Fruit fly (Drosophila melanogaster) whole organism, wandering third instar larva: ENCODE results near the gene cm.

Experiments used
- Abd-B ChIP-seq: fragments of >200 bp; optimal IDR thresholded peaks from 2 replicates; lab custom pipeline; 2017; ENCODE audit warnings: missing biosample characterization, missing genetic modification characterization
- CG32264 ChIP-seq: fragments of 200-800 bp; sonication (Bioruptor generic); optimal IDR thresholded peaks from 2 replicates; lab custom pipeline; 2016; ENCODE audit warnings: missing biosample characterization, missing genetic modification characterization
- CG9705 ChIP-seq: fragments of 200-800 bp; sonication (Bioruptor generic); optimal IDR thresholded peaks from 2 replicates; lab custom pipeline; 2018; ENCODE audit warnings: missing biosample characterization, mild to moderate bottlenecking, missing genetic modification characterization
- CrebA ChIP-seq: fragments of 200-800 bp; sonication (Bioruptor generic); optimal IDR thresholded peaks from 2 replicates; lab custom pipeline; 2016; ENCODE audit warnings: missing biosample characterization, mild to moderate bottlenecking, missing genetic modification characterization, borderline replicate concordance
- Dfd ChIP-seq: fragments of >200 bp; optimal IDR thresholded peaks from 2 replicates; lab custom pipeline; 2017; ENCODE audit warnings: missing biosample characterization, missing genetic modification characterization
- Dif ChIP-seq: fragments of 200-275, 200-300 bp; sonication (Bioruptor generic); optimal IDR thresholded peaks from 2 replicates; lab custom pipeline; 2018; ENCODE audit warnings: missing biosample characterization, missing genetic modification characterization; ENCODE audit not compliant: partially characterized antibody
- GATAd ChIP-seq: sonication (Bioruptor generic); optimal IDR thresholded peaks from 2 replicates; lab custom pipeline; 2016; ENCODE audit warnings: missing biosample characterization, missing genetic modification characterization
- HLH106 ChIP-seq: fragments of 200-800 bp; optimal IDR thresholded peaks from 3 replicates; lab custom pipeline; 2019; ENCODE audit warnings: missing biosample characterization, mild to moderate bottlenecking, missing genetic modification characterization, moderate library complexity
- Hnf4 ChIP-seq: fragments of 200-800 bp; sonication (Bioruptor generic); optimal IDR thresholded peaks from 2 replicates; lab custom pipeline; 2016; ENCODE audit warnings: missing biosample characterization, mild to moderate bottlenecking, missing genetic modification characterization
- Hr78 ChIP-seq: fragments of >200 bp; optimal IDR thresholded peaks from 2 replicates; lab custom pipeline; 2017; ENCODE audit warnings: missing biosample characterization, missing genetic modification characterization
- Hr83 ChIP-seq: fragments of 200-300 bp; sonication (Bioruptor generic); optimal IDR thresholded peaks from 2 replicates; lab custom pipeline; 2016; ENCODE audit warnings: missing biosample characterization, mild to moderate bottlenecking, missing genetic modification characterization, moderate library complexity; ENCODE audit not compliant: poor library complexity, severe bottlenecking
- Jra ChIP-seq: sonication (Bioruptor generic); optimal IDR thresholded peaks from 2 replicates; lab custom pipeline; 2016; ENCODE audit warnings: missing biosample characterization, missing genetic modification characterization
- Mio ChIP-seq: sonication (Bioruptor generic); optimal IDR thresholded peaks from 2 replicates; lab custom pipeline; 2016; ENCODE audit warnings: missing biosample characterization, missing genetic modification characterization
- Myc ChIP-seq: fragments of >200 bp; optimal IDR thresholded peaks from 2 replicates; lab custom pipeline; 2017
- N ChIP-seq: fragments of >200 bp; optimal IDR thresholded peaks from 2 replicates; lab custom pipeline; 2018; ENCODE audit warnings: missing biosample characterization, missing external identifiers, missing genetic modification characterization
- OdsH ChIP-seq: fragments of 200-800 bp; sonication (Bioruptor generic); optimal IDR thresholded peaks from 2 replicates; lab custom pipeline; 2016; ENCODE audit warnings: missing biosample characterization, mild to moderate bottlenecking, missing genetic modification characterization
- Rel ChIP-seq, 2 experiments: fragments of 200-800 bp; sonication (Bioruptor generic) in 1 of 2; optimal IDR thresholded peaks; 2 replicates in 1 of 2; 3 replicates in 1 of 2; lab custom pipeline; 2016 to 2019; ENCODE audit warnings: mild to moderate bottlenecking in 2 of 2, missing biosample characterization in 2 of 2, missing genetic modification characterization in 2 of 2, moderate library complexity in 1 of 2
- Sp1 ChIP-seq: fragments of 200-800 bp; sonication (Bioruptor generic); optimal IDR thresholded peaks from 3 replicates; lab custom pipeline; 2019; ENCODE audit warnings: missing biosample characterization, mild to moderate bottlenecking, missing genetic modification characterization, moderate library complexity
- Vsx2 ChIP-seq: fragments of 200-300, 225-300 bp; sonication (Bioruptor generic); optimal IDR thresholded peaks from 2 replicates; lab custom pipeline; 2018; ENCODE audit warnings: missing biosample characterization, missing genetic modification characterization; ENCODE audit not compliant: partially characterized antibody
- br ChIP-seq: fragments of 200-800 bp; sonication (Bioruptor generic); optimal IDR thresholded peaks from 2 replicates; lab custom pipeline; 2016; ENCODE audit warnings: missing biosample characterization, missing genetic modification characterization
- brk ChIP-seq: fragments of 200-800 bp; sonication (Bioruptor generic); optimal IDR thresholded peaks from 2 replicates; lab custom pipeline; 2016; ENCODE audit warnings: missing biosample characterization, mild to moderate bottlenecking, missing genetic modification characterization
- dl ChIP-seq, 2 experiments: fragments of 175-275, 200-275 bp in 1 of 2; fragments of 200-275 bp in 1 of 2; sonication (Bioruptor generic); optimal IDR thresholded peaks; lab custom pipeline; 2018; ENCODE audit warnings: mild to moderate bottlenecking in 2 of 2, missing biosample characterization in 2 of 2, missing genetic modification characterization in 2 of 2, moderate library complexity in 2 of 2; ENCODE audit not compliant: partially characterized antibody in 2 of 2, insufficient read depth in 1 of 2
- dmrt93B ChIP-seq: fragments of 200-800 bp; sonication (Bioruptor generic); optimal IDR thresholded peaks from 2 replicates; lab custom pipeline; 2018; ENCODE audit warnings: missing biosample characterization, mild to moderate bottlenecking, missing genetic modification characterization
- dsf ChIP-seq: sonication (Bioruptor generic); optimal IDR thresholded peaks from 2 replicates; lab custom pipeline; 2016; ENCODE audit warnings: missing biosample characterization, missing genetic modification characterization, borderline replicate concordance
- ey ChIP-seq: fragments of 200-800 bp; sonication (Bioruptor generic); optimal IDR thresholded peaks from 2 replicates; lab custom pipeline; 2016; ENCODE audit warnings: missing biosample characterization, missing genetic modification characterization
- foxo ChIP-seq, 2 experiments: fragments of 200-800 bp; sonication (Bioruptor generic); optimal IDR thresholded peaks; 2 replicates in 1 of 2; 3 replicates in 1 of 2; lab custom pipeline; 2016 to 2017; ENCODE audit warnings: missing biosample characterization in 2 of 2, missing genetic modification characterization in 2 of 2
- fru ChIP-seq: fragments of 200-800 bp; sonication (Bioruptor generic); optimal IDR thresholded peaks from 3 replicates; lab custom pipeline; 2016; ENCODE audit warnings: missing biosample characterization, mild to moderate bottlenecking, missing genetic modification characterization
- h ChIP-seq: fragments of 200-800 bp; sonication (Bioruptor generic); optimal IDR thresholded peaks from 3 replicates; lab custom pipeline; 2016; ENCODE audit warnings: missing biosample characterization, mild to moderate bottlenecking, missing genetic modification characterization
- jim ChIP-seq: fragments of 175-275, 200-325 bp; sonication (Bioruptor generic); optimal IDR thresholded peaks from 2 replicates; lab custom pipeline; 2016; ENCODE audit warnings: missing biosample characterization, mild to moderate bottlenecking, missing genetic modification characterization
- lola ChIP-seq: fragments of >200 bp; optimal IDR thresholded peaks from 2 replicates; lab custom pipeline; 2017; ENCODE audit warnings: missing biosample characterization, missing genetic modification characterization
- pan ChIP-seq: fragments of >200 bp; optimal IDR thresholded peaks from 2 replicates; lab custom pipeline; 2017
- psq ChIP-seq: fragments of 200-800 bp; sonication (Bioruptor generic); optimal IDR thresholded peaks from 3 replicates; lab custom pipeline; 2017; ENCODE audit warnings: missing biosample characterization, mild to moderate bottlenecking, missing genetic modification characterization, moderate library complexity
- rgr ChIP-seq: fragments of 200-800 bp; sonication (Bioruptor generic); optimal IDR thresholded peaks from 3 replicates; lab custom pipeline; 2016; ENCODE audit warnings: missing biosample characterization, mild to moderate bottlenecking, missing genetic modification characterization
- sage ChIP-seq: fragments of 200-800 bp; sonication (Bioruptor generic); optimal IDR thresholded peaks from 2 replicates; lab custom pipeline; 2016; ENCODE audit warnings: missing biosample characterization, mild to moderate bottlenecking, missing genetic modification characterization
- sv ChIP-seq: fragments of 200-800 bp; sonication (Bioruptor generic); optimal IDR thresholded peaks from 3 replicates; lab custom pipeline; 2016; ENCODE audit warnings: missing biosample characterization, missing genetic modification characterization
- tai ChIP-seq: sonication (Bioruptor generic); optimal IDR thresholded peaks from 2 replicates; lab custom pipeline; 2016; ENCODE audit warnings: missing biosample characterization, missing genetic modification characterization
- usp ChIP-seq: fragments of >200 bp; optimal IDR thresholded peaks from 2 replicates; lab custom pipeline; 2017; ENCODE audit warnings: missing biosample characterization, missing genetic modification characterization
- woc ChIP-seq: sonication (Bioruptor generic); optimal IDR thresholded peaks from 2 replicates; lab custom pipeline; 2016; ENCODE audit warnings: missing biosample characterization, mild to moderate bottlenecking, missing genetic modification characterization

The cm gene

DNA sequence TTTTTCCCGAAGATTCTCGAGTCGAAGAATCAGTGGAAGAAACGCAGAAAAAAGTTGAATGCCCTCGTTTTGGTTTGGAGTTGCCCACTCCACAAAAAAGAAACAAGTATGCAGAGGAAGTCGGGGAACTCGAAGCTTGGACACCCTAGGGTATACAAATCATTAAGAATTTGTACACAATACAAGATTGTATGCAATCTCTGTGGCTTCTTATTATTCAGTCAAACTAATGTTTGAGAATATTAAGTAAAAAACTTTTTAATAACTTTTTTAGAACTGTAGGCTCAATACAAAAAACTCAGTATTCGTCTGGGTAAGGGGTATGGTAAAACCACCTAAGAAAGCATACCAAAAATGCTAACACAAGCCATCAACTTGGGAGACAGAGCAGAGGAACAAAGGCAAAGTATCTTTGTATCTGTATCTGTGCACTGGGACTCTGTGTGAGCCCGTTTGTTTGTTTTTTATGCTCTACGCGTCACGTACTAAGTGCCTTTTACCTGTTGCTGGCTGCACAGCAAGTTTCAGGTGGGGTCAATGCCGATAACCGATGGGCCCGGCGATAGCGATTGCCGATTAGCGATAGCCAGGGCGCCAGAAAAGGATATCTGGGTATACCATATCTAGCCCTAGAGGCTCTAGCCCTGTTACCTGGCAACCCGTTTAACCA is 25.6 kb downstream of the cm start (continued):
- TF ChIP-seq Vsx2 (GFP tag; lab: Kevin White, UChicago) (no peak), Dif (peak; percentile 18), pan (lab: Kevin White, UChicago) (peak; percentile 66), Hr83 (GFP tag; lab: Kevin White, UChicago) (no peak), ey (GFP tag; lab: Kevin White, UChicago) (peak; percentile 96), jim (GFP tag; lab: Kevin White, UChicago) (peak; percentile 1), Rel (GFP tag; optimal IDR thresholded peaks at IDR 0.05; lab: Kevin White, UChicago) (peak; percentile 88), Rel (tag; optimal IDR thresholded peaks at IDR 0.05; lab: Kevin White, UChicago) (peak; percentile 75), dmrt93B (GFP tag; lab: Kevin White, UChicago) (peak; percentile 81), usp (GFP tag; lab: Kevin White, UChicago) (no peak), dl (GFP tag; optimal IDR thresholded peaks at IDR 0.05; lab: Kevin White, UChicago; ENCODE audit: insufficient read depth in 1 of 2, partially characterized antibody in 2 of 2) (peak in 1 of 2 experiments; percentile 17)

DNA sequence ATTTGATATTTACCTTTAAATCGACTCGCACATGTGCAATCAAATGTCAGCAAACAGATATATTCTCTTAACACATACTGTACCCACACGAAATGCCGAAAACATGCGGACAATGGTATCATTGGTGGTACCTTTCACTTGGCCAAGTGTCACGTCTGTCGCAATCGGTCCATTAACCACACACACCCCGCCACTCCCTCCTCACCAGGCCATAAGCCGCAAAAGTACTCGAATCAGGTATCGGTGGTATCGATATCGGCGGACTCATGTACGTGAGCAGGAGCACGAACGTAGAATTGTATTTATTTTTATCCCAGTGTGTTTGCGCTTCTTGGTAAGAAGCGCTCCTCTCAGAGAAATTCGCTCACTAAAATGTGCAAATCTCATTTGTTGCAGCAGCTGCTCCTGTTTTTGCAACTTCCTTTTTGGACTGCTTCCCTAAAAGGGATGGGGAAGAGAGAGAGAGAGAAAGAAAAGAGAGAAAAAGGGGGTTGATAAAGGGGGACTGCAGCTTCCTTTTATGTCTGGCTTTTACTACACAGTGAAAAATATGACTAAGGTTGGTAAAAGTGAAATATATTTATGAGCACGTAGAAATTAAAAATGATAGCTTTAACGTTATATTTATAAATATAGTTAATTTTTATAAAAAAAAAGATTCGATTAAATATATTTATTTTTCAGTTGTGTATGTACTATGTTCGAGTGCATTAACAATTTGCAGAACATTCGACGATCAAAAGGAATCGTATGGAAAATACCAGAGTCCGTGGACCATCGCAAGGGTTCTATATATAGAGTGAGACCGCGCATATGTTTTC is 27.2 kb downstream of the cm start:
- TF ChIP-seq fru (GFP tag; lab: Kevin White, UChicago) (peak; percentile 57), dl (GFP tag; optimal IDR thresholded peaks at IDR 0.05; lab: Kevin White, UChicago; ENCODE audit: insufficient read depth in 1 of 2, partially characterized antibody in 2 of 2) (peak in 1 of 2 experiments; percentile 60), psq (GFP tag; lab: Kevin White, UChicago) (peak; percentile 92), Myc (lab: Kevin White, UChicago) (no peak), Mio (no peak), h (GFP tag; lab: Kevin White, UChicago) (peak; percentile 19), Abd-B (GFP tag; lab: Kevin White, UChicago) (no peak), Jra (GFP tag; lab: Kevin White, UChicago) (no peak), usp (GFP tag; lab: Kevin White, UChicago) (no peak), Vsx2 (GFP tag; lab: Kevin White, UChicago) (peak; percentile 30), CG32264 (no peak), OdsH (peak; percentile 52), sv (GFP tag; lab: Kevin White, UChicago) (no peak), Hnf4 (GFP tag; lab: Kevin White, UChicago) (peak; percentile 11), sage (GFP tag; lab: Kevin White, UChicago) (no peak), Sp1 (GFP tag; lab: Kevin White, UChicago) (peak; percentile 73), dsf (no peak), Rel (GFP tag; optimal IDR thresholded peaks at IDR 0.05; lab: Kevin White, UChicago) (no peak), Rel (tag; optimal IDR thresholded peaks at IDR 0.05; lab: Kevin White, UChicago) (no peak), tai (GFP tag; lab: Kevin White, UChicago) (no peak), Dfd (GFP tag; lab: Kevin White, UChicago) (no peak), pan (lab: Kevin White, UChicago) (no peak), Hr83 (GFP tag; lab: Kevin White, UChicago) (no peak), CrebA (GFP tag; lab: Kevin White, UChicago) (no peak), br (no peak), Hr78 (GFP tag; lab: Kevin White, UChicago) (no peak), HLH106 (peak; percentile 47), brk (GFP tag; lab: Kevin White, UChicago) (peak; percentile 47), lola (GFP tag; lab: Kevin White, UChicago) (no peak), rgr (GFP tag; lab: Kevin White, UChicago) (peak; percentile 49), Dif (peak; percentile 34), GATAd (GFP tag; lab: Kevin White, UChicago) (no peak), ey (GFP tag; lab: Kevin White, UChicago) (peak; percentile 25), jim (GFP tag; lab: Kevin White, UChicago) (no peak), woc (GFP tag; lab: Kevin White, UChicago) (peak; percentile 18), CG9705 (GFP tag; lab: Kevin White, UChicago) (no peak), foxo (GFP tag; optimal IDR thresholded peaks at IDR 0.05; lab: Kevin White, UChicago) (peak in 1 of 2 experiments; percentile 78), dmrt93B (GFP tag; lab: Kevin White, UChicago) (peak; percentile 34), N (GFP tag; lab: Kevin White, UChicago) (no peak)
